Worm (Caenorhabditis elegans): ENCODE data around the gene srd-54.

- TF ChIP-seq dpl-1 (GFP tag; optimal IDR thresholded peaks at IDR 0.05), result no peak
- no peak for TF ChIP-seq nhr-11 (tag; optimal IDR thresholded peaks at IDR 0.05)
- TF ChIP-seq egl-27 (tag; optimal IDR thresholded peaks at IDR 0.05), result no peak
- no peak for TF ChIP-seq nhr-77 (tag; optimal IDR thresholded peaks at IDR 0.05)
- TF ChIP-seq ama-1 (optimal IDR thresholded peaks at IDR 0.05), result no peak
- TF ChIP-seq daf-12 (tag; optimal IDR thresholded peaks at IDR 0.05), result no peak
- TF ChIP-seq fos-1 (tag; optimal IDR thresholded peaks at IDR 0.05), result no peak
- TF ChIP-seq F37D6.2 (tag; optimal IDR thresholded peaks at IDR 0.05), result no peak
- TF ChIP-seq ceh-82 (tag; optimal IDR thresholded peaks at IDR 0.05), result no peak
These were observed 26.8 kb downstream of the srd-54 start, which contains the start of gene D1022.2 for ce11 chrII:7459205-7459604.
